Worm (Caenorhabditis elegans): ENCODE data around the gene Y116A8A.6.

- TF ChIP-seq elt-3 (tag; optimal IDR thresholded peaks at IDR 0.05) (no peak), ztf-11 (tag; optimal IDR thresholded peaks at IDR 0.05) (no peak), nhr-77 (tag; optimal IDR thresholded peaks at IDR 0.05) (no peak), elt-1 (tag; optimal IDR thresholded peaks at IDR 0.05) (no peak), mbf-1 (tag; optimal IDR thresholded peaks at IDR 0.05) (no peak), nhr-237 (tag; optimal IDR thresholded peaks at IDR 0.05) (no peak), aly-2 (tag; optimal IDR thresholded peaks at IDR 0.05) (no peak), nhr-10 (tag; optimal IDR thresholded peaks at IDR 0.05) (no peak), ZK546.5 (tag; optimal IDR thresholded peaks at IDR 0.05) (no peak), zag-1 (tag; optimal IDR thresholded peaks at IDR 0.05) (no peak), ceh-82 (tag; optimal IDR thresholded peaks at IDR 0.05) (no peak), nhr-11 (tag; optimal IDR thresholded peaks at IDR 0.05) (no peak), C34F6.9 (tag; optimal IDR thresholded peaks at IDR 0.05) (no peak), unc-62 (GFP tag; optimal IDR thresholded peaks at IDR 0.05) (no peak)
Measured at ce11 chrIV:16822529-16822928, 6.1 kb downstream of the Y116A8A.6 start, which contains the start of gene Y116A8A.4.
